Worm (Caenorhabditis elegans) whole organism, L4 larva: ENCODE data around the gene Y69E1A.4.

ENCODE experiments used
- D1046.2 ChIP-seq: fragments of 200-800 bp; sonication (Bioruptor generic); IDR thresholded peaks from 2 replicates; pipeline ENCODE4 v1.3.6; 2022; ENCODE audit warnings: missing genetic modification characterization, missing compliant biosample characterization
- F37D6.2 ChIP-seq: sonication (generic microtip); optimal IDR thresholded peaks from 2 replicates; lab custom pipeline; 2016; ENCODE audit warnings: mild to moderate bottlenecking, missing genetic modification characterization, missing compliant biosample characterization
- R02D3.7 ChIP-seq: fragments of 150-350 bp; sonication (generic microtip); optimal IDR thresholded peaks from 3 replicates; lab custom pipeline; 2014; ENCODE audit warnings: missing biosample characterization, missing genetic modification characterization
- T20F7.1 ChIP-seq: fragments of 200-800 bp; sonication (Bioruptor generic); optimal IDR thresholded peaks from 2 replicates; lab custom pipeline; 2018; ENCODE audit warnings: mild to moderate bottlenecking, missing genetic modification characterization, missing compliant biosample characterization
- Y48G9A.11 ChIP-seq: fragments of 200-800 bp; sonication (Bioruptor generic); IDR thresholded peaks from 2 replicates; pipeline ENCODE4 v1.3.6; 2022; ENCODE audit warnings: missing genetic modification reagents, missing genetic modification characterization, missing compliant biosample characterization
- Y5F2A.4 ChIP-seq: fragments of 200-800 bp; sonication (Bioruptor generic); optimal IDR thresholded peaks from 2 replicates; lab custom pipeline; 2018; ENCODE audit warnings: mild to moderate bottlenecking, missing genetic modification characterization, missing compliant biosample characterization
- ZK337.2 ChIP-seq: fragments of 200-800 bp; sonication (Bioruptor generic); IDR thresholded peaks from 2 replicates; pipeline ENCODE4 v1.3.6; 2022; ENCODE audit warnings: missing genetic modification reagents, missing genetic modification characterization, missing compliant biosample characterization
- ama-1 ChIP-seq: fragments of 150-350 bp; optimal IDR thresholded peaks from 2 replicates; lab custom pipeline; 2014; ENCODE audit warnings: inconsistent platforms, mixed read lengths
- arid-1 ChIP-seq: fragments of 200-800 bp; sonication (Bioruptor generic); conservative IDR thresholded peaks from 2 replicates; pipeline ENCODE4 v1.3.6; 2022; ENCODE audit warnings: missing genetic modification reagents, missing genetic modification characterization, missing compliant biosample characterization
- ceh-20 ChIP-seq: fragments of 200-800 bp; sonication (Bioruptor generic); IDR thresholded peaks from 2 replicates; pipeline ENCODE4 v1.3.6; 2022; ENCODE audit warnings: missing genetic modification reagents, missing genetic modification characterization, missing compliant biosample characterization
- ceh-28 ChIP-seq: fragments of 150-350 bp; optimal IDR thresholded peaks from 2 replicates; lab custom pipeline; 2014; ENCODE audit warnings: missing biosample characterization, missing genetic modification reagents, missing genetic modification characterization
- ceh-32 ChIP-seq: sonication (generic microtip); optimal IDR thresholded peaks from 2 replicates; lab custom pipeline; 2016; ENCODE audit warnings: mild to moderate bottlenecking, missing genetic modification characterization, missing compliant biosample characterization; ENCODE audit not compliant: poor library complexity
- cey-2 ChIP-seq: sonication (generic microtip); optimal IDR thresholded peaks from 3 replicates; lab custom pipeline; 2017; ENCODE audit warnings: missing genetic modification characterization, mild to moderate bottlenecking, missing compliant biosample characterization, antibody characterized with exemption, borderline replicate concordance; ENCODE audit not compliant: insufficient read depth
- ctbp-1 ChIP-seq: fragments of 200-800 bp; sonication (Bioruptor generic); IDR thresholded peaks from 2 replicates; pipeline ENCODE4 v1.3.6; 2022; ENCODE audit warnings: missing genetic modification reagents, missing genetic modification characterization, missing compliant biosample characterization
- daf-19 ChIP-seq: fragments of 200-800 bp; sonication (Bioruptor generic); conservative IDR thresholded peaks from 2 replicates; pipeline ENCODE4 v1.3.6; 2022; ENCODE audit warnings: missing genetic modification characterization, missing compliant biosample characterization
- daf-8 ChIP-seq: fragments of 200-800 bp; sonication (Bioruptor generic); IDR thresholded peaks from 2 replicates; pipeline ENCODE4 v1.3.6; 2022; ENCODE audit warnings: missing genetic modification characterization, missing compliant biosample characterization
- duxl-1 ChIP-seq: sonication (generic microtip); optimal IDR thresholded peaks from 2 replicates; lab custom pipeline; 2016; ENCODE audit warnings: mild to moderate bottlenecking, missing genetic modification characterization, moderate library complexity, missing compliant biosample characterization; ENCODE audit not compliant: poor library complexity
- dve-1 ChIP-seq: sonication (generic microtip); optimal IDR thresholded peaks from 2 replicates; lab custom pipeline; 2017; ENCODE audit warnings: antibody characterized with exemption, mild to moderate bottlenecking, missing genetic modification characterization, missing compliant biosample characterization; ENCODE audit not compliant: insufficient read depth
- egl-43 ChIP-seq: fragments of 200-800 bp; sonication (Bioruptor generic); IDR thresholded peaks from 2 replicates; pipeline ENCODE4 v1.3.6; 2022; ENCODE audit warnings: missing genetic modification reagents, missing genetic modification characterization, missing compliant biosample characterization
- fos-1 ChIP-seq: fragments of 150-350 bp; optimal IDR thresholded peaks from 2 replicates; lab custom pipeline; 2014; ENCODE audit warnings: missing biosample characterization, missing genetic modification characterization
- hif-1 ChIP-seq, 2 experiments: sonication (generic microtip); optimal IDR thresholded peaks; 2 replicates each; lab custom pipeline; 2016 to 2017; ENCODE audit warnings: missing compliant biosample characterization in 2 of 2, missing genetic modification characterization in 2 of 2, missing genetic modification reagents in 2 of 2, missing genotype in 2 of 2, mild to moderate bottlenecking in 1 of 2
- hlh-11 ChIP-seq: fragments of 200-800 bp; sonication (Bioruptor generic); optimal IDR thresholded peaks from 2 replicates; lab custom pipeline; 2018; ENCODE audit warnings: mild to moderate bottlenecking, missing genetic modification characterization, missing compliant biosample characterization
- hlh-30 ChIP-seq: sonication (generic microtip); optimal IDR thresholded peaks from 2 replicates; lab custom pipeline; 2017; ENCODE audit warnings: antibody characterized with exemption, mild to moderate bottlenecking, missing genetic modification characterization, missing compliant biosample characterization; ENCODE audit not compliant: insufficient read depth
- hmg-1.1 ChIP-seq: fragments of 200-800 bp; sonication (Bioruptor generic); IDR thresholded peaks from 2 replicates; pipeline ENCODE4 v1.3.6; 2022; ENCODE audit warnings: missing genetic modification reagents, missing genetic modification characterization, missing compliant biosample characterization
- jun-1 ChIP-seq: fragments of 150-350 bp; optimal IDR thresholded peaks from 2 replicates; lab custom pipeline; 2014; ENCODE audit warnings: missing biosample characterization, missing genetic modification reagents, missing genetic modification characterization
- lin-15B ChIP-seq: fragments of 150-350 bp; sonication (generic microtip); optimal IDR thresholded peaks from 3 replicates; lab custom pipeline; 2014; ENCODE audit warnings: missing biosample characterization, missing genetic modification characterization
- lin-29 ChIP-seq: fragments of 200-800 bp; sonication (Bioruptor generic); IDR thresholded peaks from 2 replicates; pipeline ENCODE4 v1.3.6; 2022; ENCODE audit warnings: missing genetic modification reagents, missing genetic modification characterization, missing compliant biosample characterization
- lsy-2 ChIP-seq, 2 experiments: fragments of 150-350 bp in 1 of 2; sonication (generic microtip) in 1 of 2; optimal IDR thresholded peaks; 2 replicates each; lab custom pipeline; 2014 to 2017; ENCODE audit warnings: missing biosample characterization in 2 of 2, missing genetic modification characterization in 2 of 2
- madf-5 ChIP-seq, 2 experiments: fragments of 200-800 bp; sonication (Bioruptor generic); IDR thresholded peaks; 2 replicates each; pipeline ENCODE4 v1.3.6; 2022; ENCODE audit warnings: missing compliant biosample characterization in 2 of 2, missing genetic modification characterization in 2 of 2
- mxl-2 ChIP-seq: fragments of 200-800 bp; sonication (Bioruptor generic); conservative IDR thresholded peaks from 2 replicates; pipeline ENCODE4 v1.3.6; 2022; ENCODE audit warnings: missing genetic modification reagents, missing genetic modification characterization, missing compliant biosample characterization
- mxl-3 ChIP-seq: fragments of 200-800 bp; sonication (Bioruptor generic); optimal IDR thresholded peaks from 2 replicates; lab custom pipeline; 2018; ENCODE audit warnings: mild to moderate bottlenecking, missing genetic modification characterization, missing compliant biosample characterization
- nhr-11 ChIP-seq: fragments of 150-350 bp; optimal IDR thresholded peaks from 2 replicates; lab custom pipeline; 2014; ENCODE audit warnings: missing biosample characterization, missing genetic modification characterization
- nhr-237 ChIP-seq: sonication (generic microtip); optimal IDR thresholded peaks from 2 replicates; lab custom pipeline; 2017; ENCODE audit warnings: missing biosample characterization, missing genetic modification characterization
- nhr-41 ChIP-seq: fragments of 200-800 bp; sonication (Bioruptor generic); IDR thresholded peaks from 2 replicates; pipeline ENCODE4 v1.3.6; 2022; ENCODE audit warnings: missing genetic modification reagents, missing genetic modification characterization, missing compliant biosample characterization
- nhr-76 ChIP-seq: fragments of 150-350 bp; optimal IDR thresholded peaks from 2 replicates; lab custom pipeline; 2014; ENCODE audit warnings: missing biosample characterization, missing genetic modification characterization
- pha-4 ChIP-seq, 2 experiments: fragments of 150-350 bp in 1 of 2; fragments of 200-800 bp in 1 of 2; sonication (Bioruptor generic) in 1 of 2; IDR thresholded peaks in 1 of 2; optimal IDR thresholded peaks in 1 of 2; 2 replicates each; pipeline versions ENCODE4 v1.3.6 to Lab custom; 2014 to 2022; ENCODE audit warnings: missing genetic modification characterization in 2 of 2, missing genetic modification reagents in 2 of 2, missing biosample characterization in 1 of 2, missing compliant biosample characterization in 1 of 2
- sdz-12 ChIP-seq: fragments of 200-800 bp; sonication (Bioruptor generic); optimal IDR thresholded peaks from 2 replicates; lab custom pipeline; 2018; ENCODE audit warnings: mild to moderate bottlenecking, missing genetic modification characterization, missing compliant biosample characterization
- spr-1 ChIP-seq: sonication (generic microtip); optimal IDR thresholded peaks from 2 replicates; lab custom pipeline; 2016; ENCODE audit warnings: mild to moderate bottlenecking, missing genetic modification characterization, missing compliant biosample characterization
- spr-3 ChIP-seq: fragments of 200-800 bp; sonication (Bioruptor generic); optimal IDR thresholded peaks from 2 replicates; lab custom pipeline; 2018; ENCODE audit warnings: mild to moderate bottlenecking, missing genetic modification characterization, missing compliant biosample characterization
- unc-130 ChIP-seq: sonication (generic microtip); optimal IDR thresholded peaks from 2 replicates; lab custom pipeline; 2016; ENCODE audit warnings: missing genetic modification reagents, missing genetic modification characterization, missing compliant biosample characterization
- vab-7 ChIP-seq: fragments of 200-800 bp; sonication (Bioruptor generic); IDR thresholded peaks from 2 replicates; pipeline ENCODE4 v1.3.6; 2022; ENCODE audit warnings: missing genetic modification reagents, missing genetic modification characterization, missing compliant biosample characterization
- zfp-2 ChIP-seq: sonication (generic microtip); optimal IDR thresholded peaks from 2 replicates; lab custom pipeline; 2016; ENCODE audit warnings: mild to moderate bottlenecking, missing genetic modification characterization, missing compliant biosample characterization
- zfp-3 ChIP-seq: fragments of 200-800 bp; sonication (Bioruptor generic); conservative IDR thresholded peaks from 2 replicates; pipeline ENCODE4 v1.3.6; 2022; ENCODE audit warnings: missing genetic modification reagents, missing genetic modification characterization, missing compliant biosample characterization
- zip-11 ChIP-seq: fragments of 200-800 bp; sonication (Bioruptor generic); IDR thresholded peaks from 2 replicates; pipeline ENCODE4 v1.3.6; 2022; ENCODE audit warnings: missing genetic modification characterization, missing compliant biosample characterization
- ztf-11 ChIP-seq: fragments of 150-350 bp; optimal IDR thresholded peaks from 2 replicates; lab custom pipeline; 2014; ENCODE audit warnings: missing biosample characterization, missing genetic modification characterization
- ztf-7 ChIP-seq: fragments of 150-350 bp; optimal IDR thresholded peaks from 2 replicates; lab custom pipeline; 2014; ENCODE audit warnings: missing biosample characterization, missing genetic modification characterization

The Y69E1A.4 gene

DNA sequence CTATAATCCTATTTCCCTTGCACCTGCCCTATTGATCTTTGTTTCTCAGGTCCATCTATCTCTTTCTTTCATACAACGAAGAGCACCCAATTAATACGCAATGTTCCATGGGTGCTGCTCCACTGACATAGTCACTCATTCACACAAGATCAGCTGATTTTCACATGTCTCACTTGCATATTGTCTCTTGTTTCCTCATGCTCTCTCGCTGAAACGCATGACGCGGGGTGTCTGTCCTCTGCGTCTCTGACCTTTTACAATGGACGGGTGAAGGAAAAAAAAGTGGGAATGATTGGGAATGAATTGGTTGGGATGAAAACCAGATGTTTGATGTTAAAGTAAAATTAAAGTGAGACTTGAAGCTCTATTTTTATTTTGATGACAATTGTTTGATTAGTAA is 19.7 kb upstream of the Y69E1A.4 start (continued):
- peak in 1 of 2 experiments; percentile 62 for TF ChIP-seq hif-1 (tag; optimal IDR thresholded peaks at IDR 0.05; lab: Kevin White, UChicago)
- no peak for TF ChIP-seq Y5F2A.4 (GFP tag; lab: Kevin White, UChicago)
- TF ChIP-seq nhr-41: 0 out of 2 replicates have a peak, but pooled peaks have one; percentile 29
- no peak for TF ChIP-seq D1046.2
- TF ChIP-seq zfp-3 (GFP tag; lab: Robert Waterston, UW): peak; percentile 50; the same call in 1 of the 2 replicates
- TF ChIP-seq lsy-2 (tag; optimal IDR thresholded peaks at IDR 0.05; lab: Kevin White, UChicago): peak; percentile 85 to 90
- no peak for TF ChIP-seq spr-3 (GFP tag; lab: Kevin White, UChicago)
- peak; percentile 73; the same call in 1 of the 2 replicates for TF ChIP-seq egl-43 (GFP tag; lab: Robert Waterston, UW)
- no peak for TF ChIP-seq unc-130 (GFP tag; lab: Kevin White, UChicago)
- no peak for TF ChIP-seq sdz-12
- TF ChIP-seq pha-4 (GFP tag; IDR thresholded peaks at IDR 0.05; lab: Robert Waterston, UW): no peak
- TF ChIP-seq pha-4 (tag; optimal IDR thresholded peaks at IDR 0.05; lab: Kevin White, UChicago): no peak
- peak; percentile 99 for TF ChIP-seq hlh-11 (tag; lab: Kevin White, UChicago)
- no peak for TF ChIP-seq lin-29 (GFP tag; lab: Robert Waterston, UW)

DNA sequence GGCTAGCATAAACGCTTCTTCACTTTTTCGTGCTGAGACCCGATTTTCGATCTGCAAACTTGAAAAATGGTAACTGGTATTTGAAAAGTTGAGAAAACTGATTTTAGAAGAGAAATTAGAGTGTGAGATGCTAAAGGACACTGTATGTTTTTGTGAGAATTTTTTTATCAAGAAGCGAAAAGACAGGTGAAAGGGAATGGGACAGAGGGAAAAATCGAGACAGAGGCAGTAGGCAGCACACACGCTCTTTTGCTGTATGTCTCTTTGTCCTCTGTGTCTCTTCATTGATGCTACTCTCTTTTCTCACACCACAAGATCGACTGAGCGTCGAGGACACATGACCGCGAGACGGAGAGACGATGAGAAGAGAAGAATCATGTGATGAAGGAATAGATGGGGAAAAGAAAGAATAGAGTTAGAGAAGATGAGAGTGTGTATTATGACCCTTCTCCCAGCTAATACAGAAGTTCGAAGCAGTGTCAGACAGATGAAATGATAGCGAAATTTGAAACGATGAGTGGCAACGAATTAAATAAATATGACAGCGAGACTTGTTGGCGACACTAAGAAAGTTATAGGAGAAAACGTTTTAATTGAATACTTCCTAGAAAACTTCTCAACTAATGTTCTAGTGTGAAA is 19.1 kb upstream of the Y69E1A.4 start, which contains the start of gene lgg-2:
TSS of gene lgg-2 (minus strand) at position 51 of the 639 bp plus-strand sequence.
- TF ChIP-seq R02D3.7 (tag; lab: Kevin White, UChicago) (no peak), ceh-32 (tag; lab: Kevin White, UChicago) (peak; percentile 4), zip-11 (GFP tag; lab: Robert Waterston, UW) (no peak), spr-3 (GFP tag; lab: Kevin White, UChicago) (no peak), nhr-237 (no peak), jun-1 (peak; percentile 91), ztf-11 (tag; lab: Kevin White, UChicago) (no peak), vab-7 (no peak), ama-1 (lab: Kevin White, UChicago) (peak; percentile 19), spr-1 (tag; lab: Kevin White, UChicago) (peak; percentile 82), ztf-7 (peak; percentile 85), mxl-3 (GFP tag; lab: Kevin White, UChicago) (peak; percentile 84), dve-1 (tag; lab: Kevin White, UChicago) (peak; percentile 97), F37D6.2 (peak; percentile 80), zfp-2 (tag; lab: Kevin White, UChicago) (peak; percentile 39), arid-1 (GFP tag; lab: Robert Waterston, UW) (peak; percentile 69; the same call in 1 of the 2 replicates), nhr-76 (tag; lab: Kevin White, UChicago) (peak; percentile 22), nhr-11 (tag; lab: Kevin White, UChicago) (peak; percentile 97), D1046.2 (no peak), ceh-28 (tag; lab: Kevin White, UChicago) (peak; percentile 75), mxl-2 (GFP tag; lab: Robert Waterston, UW) (0 out of 2 replicates have a peak, but pooled peaks have one; percentile 31), duxl-1 (tag; lab: Kevin White, UChicago) (peak; percentile 69), hlh-30 (peak; percentile 100), madf-5 (GFP tag; IDR thresholded peaks at IDR 0.05; lab: Robert Waterston, UW) (no peak), hmg-1.1 (GFP tag; lab: Robert Waterston, UW) (peak; percentile 87), hlh-11 (tag; lab: Kevin White, UChicago) (peak; percentile 100), cey-2 (tag; lab: Kevin White, UChicago) (peak; percentile 63), daf-8 (GFP tag; lab: Robert Waterston, UW) (no peak), ZK337.2 (GFP tag; lab: Robert Waterston, UW) (no peak), daf-19 (GFP tag; lab: Robert Waterston, UW) (no peak), lin-15B (tag; lab: Kevin White, UChicago) (no peak), ctbp-1 (GFP tag; lab: Robert Waterston, UW) (peak; percentile 87), ceh-20 (GFP tag; lab: Robert Waterston, UW) (peak; percentile 87), fos-1 (tag; lab: Kevin White, UChicago) (no peak), T20F7.1 (GFP tag; lab: Kevin White, UChicago) (peak; percentile 83), Y48G9A.11 (GFP tag; lab: Robert Waterston, UW) (no peak), sdz-12 (no peak)
